Worm (Caenorhabditis elegans) whole organism, L2 larva: ENCODE data around the gene nduv-2.

ENCODE experiments used
- R02D3.7 ChIP-seq: fragments of 150-350 bp; optimal IDR thresholded peaks from 2 replicates; lab custom pipeline; 2014; ENCODE audit warnings: missing biosample characterization, missing genetic modification characterization
- blmp-1 ChIP-seq: sonication (generic microtip); optimal IDR thresholded peaks from 2 replicates; lab custom pipeline; 2017; ENCODE audit warnings: missing genetic modification characterization, mild to moderate bottlenecking, missing compliant biosample characterization, antibody characterized with exemption, moderate library complexity; ENCODE audit not compliant: insufficient read depth
- dmd-4 ChIP-seq: sonication (generic microtip); optimal IDR thresholded peaks from 2 replicates; lab custom pipeline; 2017; ENCODE audit warnings: missing biosample characterization, missing genetic modification characterization
- elt-3 ChIP-seq: sonication (generic microtip); optimal IDR thresholded peaks from 2 replicates; lab custom pipeline; 2017; ENCODE audit warnings: missing biosample characterization, missing genetic modification characterization
- fos-1 ChIP-seq: fragments of 150-350 bp; optimal IDR thresholded peaks from 2 replicates; lab custom pipeline; 2014; ENCODE audit warnings: missing biosample characterization, missing genetic modification characterization
- lin-11 ChIP-seq: fragments of 150-350 bp; sonication (generic microtip); optimal IDR thresholded peaks from 2 replicates; lab custom pipeline; 2014; ENCODE audit warnings: missing biosample characterization, missing genetic modification characterization, inconsistent platforms, mixed read lengths
- lin-13 ChIP-seq: fragments of 150-350 bp; optimal IDR thresholded peaks from 2 replicates; lab custom pipeline; 2014; ENCODE audit warnings: missing biosample characterization, missing genetic modification reagents, missing genetic modification characterization
- lsy-2 ChIP-seq, 2 experiments: fragments of 150-350 bp in 1 of 2; sonication (generic microtip) in 1 of 2; optimal IDR thresholded peaks; 2 replicates each; lab custom pipeline; 2014 to 2017; ENCODE audit warnings: missing biosample characterization in 2 of 2, missing genetic modification characterization in 2 of 2
- nhr-25 ChIP-seq: fragments of 150-350 bp; sonication (generic microtip); optimal IDR thresholded peaks from 3 replicates; lab custom pipeline; 2014; ENCODE audit warnings: missing biosample characterization, missing genetic modification characterization
- snpc-4 ChIP-seq: fragments of 150-350 bp; optimal IDR thresholded peaks from 2 replicates; lab custom pipeline; 2014; ENCODE audit warnings: missing biosample characterization, missing genetic modification characterization
- zag-1 ChIP-seq: fragments of 150-350 bp; optimal IDR thresholded peaks from 2 replicates; lab custom pipeline; 2014; ENCODE audit warnings: missing biosample characterization, missing genetic modification characterization
- ztf-4 ChIP-seq: fragments of 150-350 bp; optimal IDR thresholded peaks from 2 replicates; lab custom pipeline; 2014; ENCODE audit warnings: missing biosample characterization, missing genetic modification characterization

ce11 chrV:13652322-13652721 is 27.0 kb upstream of the nduv-2 start:
- TF ChIP-seq zag-1 (tag; lab: Kevin White, UChicago): no peak
- TF ChIP-seq elt-3 (tag; lab: Kevin White, UChicago): no peak
- no peak for TF ChIP-seq snpc-4 (tag; lab: Kevin White, UChicago)
- no peak for TF ChIP-seq R02D3.7
- no peak for TF ChIP-seq fos-1 (tag; lab: Kevin White, UChicago)
- TF ChIP-seq lin-13: no peak
- TF ChIP-seq nhr-25 (tag; lab: Kevin White, UChicago): no peak
- TF ChIP-seq dmd-4 (tag; lab: Kevin White, UChicago): no peak
- no peak for TF ChIP-seq blmp-1 (tag; lab: Kevin White, UChicago)
- no peak for TF ChIP-seq ztf-4
- no peak for TF ChIP-seq lsy-2 (tag; optimal IDR thresholded peaks at IDR 0.05; lab: Kevin White, UChicago)
- no peak for TF ChIP-seq lin-11
